Worm (Caenorhabditis elegans) whole organism, L3 larva: ENCODE results near the gene gpc-1.

ENCODE experiments used
- ZK546.5 ChIP-seq: sonication (generic microtip); optimal IDR thresholded peaks from 2 replicates; lab custom pipeline; 2017; ENCODE audit warnings: missing biosample characterization, missing genetic modification characterization
- aly-2 ChIP-seq: fragments of 150-350 bp; optimal IDR thresholded peaks from 2 replicates; lab custom pipeline; 2014; ENCODE audit warnings: missing biosample characterization, missing genetic modification characterization
- ama-1 ChIP-seq: fragments of 150-350 bp; optimal IDR thresholded peaks from 2 replicates; lab custom pipeline; 2018
- ceh-28 ChIP-seq: fragments of 150-350 bp; optimal IDR thresholded peaks from 2 replicates; lab custom pipeline; 2014; ENCODE audit warnings: missing biosample characterization, missing genetic modification reagents, missing genetic modification characterization
- ceh-82 ChIP-seq: fragments of 150-350 bp; optimal IDR thresholded peaks from 2 replicates; lab custom pipeline; 2014; ENCODE audit warnings: missing biosample characterization, missing genetic modification characterization
- ceh-9 ChIP-seq: sonication (generic microtip); optimal IDR thresholded peaks from 2 replicates; lab custom pipeline; 2018; ENCODE audit warnings: missing biosample characterization, missing genetic modification characterization
- daf-12 ChIP-seq: fragments of 150-350 bp; optimal IDR thresholded peaks from 2 replicates; lab custom pipeline; 2014; ENCODE audit warnings: missing biosample characterization, missing genetic modification reagents, missing genetic modification characterization
- egl-27 ChIP-seq: sonication (generic microtip); optimal IDR thresholded peaks from 4 replicates; lab custom pipeline; 2017; ENCODE audit warnings: missing biosample characterization, missing genetic modification reagents, missing genetic modification characterization
- elt-1 ChIP-seq: fragments of 150-350 bp; optimal IDR thresholded peaks from 2 replicates; lab custom pipeline; 2014; ENCODE audit warnings: missing biosample characterization, missing genetic modification characterization
- elt-2 ChIP-seq: sonication (generic microtip); optimal IDR thresholded peaks from 2 replicates; lab custom pipeline; 2016; ENCODE audit warnings: missing genetic modification reagents, mild to moderate bottlenecking, missing genetic modification characterization, missing compliant biosample characterization
- elt-3 ChIP-seq, 3 experiments: fragments of 150-350 bp in 1 of 3; sonication (generic microtip) in 2 of 3; optimal IDR thresholded peaks; 2 replicates in 2 of 3; 4 replicates in 1 of 3; lab custom pipeline; 2014 to 2017; ENCODE audit warnings: missing biosample characterization in 3 of 3, missing genetic modification characterization in 3 of 3
- eor-1 ChIP-seq, 2 experiments: fragments of 150-350 bp; optimal IDR thresholded peaks; 2 replicates each; lab custom pipeline; 2014 to 2018; ENCODE audit warnings: missing biosample characterization in 2 of 2, missing genetic modification characterization in 2 of 2
- fkh-10 ChIP-seq: sonication (generic microtip); optimal IDR thresholded peaks from 2 replicates; lab custom pipeline; 2017; ENCODE audit warnings: missing biosample characterization, missing genetic modification reagents, missing genetic modification characterization
- fos-1 ChIP-seq: fragments of 150-350 bp; optimal IDR thresholded peaks from 2 replicates; lab custom pipeline; 2014; ENCODE audit warnings: missing biosample characterization, missing genetic modification characterization
- hmg-11 ChIP-seq: sonication (generic microtip); optimal IDR thresholded peaks from 2 replicates; lab custom pipeline; 2016; ENCODE audit warnings: missing genetic modification characterization, missing compliant biosample characterization
- lin-15B ChIP-seq: fragments of 150-350 bp; optimal IDR thresholded peaks from 2 replicates; lab custom pipeline; 2014; ENCODE audit warnings: missing biosample characterization, missing genetic modification characterization
- lin-39 ChIP-seq: fragments of 150-350 bp; optimal IDR thresholded peaks from 2 replicates; lab custom pipeline; 2018; ENCODE audit warnings: missing biosample characterization, missing genetic modification reagents, missing genetic modification characterization
- mdl-1 ChIP-seq: fragments of 150-350 bp; optimal IDR thresholded peaks from 2 replicates; lab custom pipeline; 2014; ENCODE audit warnings: missing biosample characterization, missing genetic modification characterization
- mml-1 ChIP-seq: fragments of 150-350 bp; sonication (generic microtip); optimal IDR thresholded peaks from 3 replicates; lab custom pipeline; 2014; ENCODE audit warnings: missing biosample characterization, missing genetic modification characterization
- nfya-1 ChIP-seq: sonication (generic microtip); optimal IDR thresholded peaks from 2 replicates; lab custom pipeline; 2017; ENCODE audit warnings: missing genetic modification characterization, mild to moderate bottlenecking, missing compliant biosample characterization, antibody characterized with exemption, moderate library complexity; ENCODE audit not compliant: insufficient read depth
- nhr-11 ChIP-seq: fragments of 150-350 bp; optimal IDR thresholded peaks from 2 replicates; lab custom pipeline; 2014; ENCODE audit warnings: missing biosample characterization, missing genetic modification characterization
- nhr-12 ChIP-seq: fragments of 150-350 bp; optimal IDR thresholded peaks from 2 replicates; lab custom pipeline; 2014; ENCODE audit warnings: missing biosample characterization, missing genetic modification characterization
- nhr-23 ChIP-seq: fragments of 150-350 bp; optimal IDR thresholded peaks from 2 replicates; lab custom pipeline; 2014; ENCODE audit warnings: missing biosample characterization, missing genetic modification reagents, missing genetic modification characterization
- nhr-237 ChIP-seq: fragments of 150-350 bp; optimal IDR thresholded peaks from 2 replicates; lab custom pipeline; 2014; ENCODE audit warnings: missing biosample characterization, missing genetic modification characterization
- nhr-25 ChIP-seq: sonication (generic microtip); optimal IDR thresholded peaks from 2 replicates; lab custom pipeline; 2017; ENCODE audit warnings: missing biosample characterization, missing genetic modification characterization
- nhr-28 ChIP-seq: fragments of 150-350 bp; optimal IDR thresholded peaks from 2 replicates; lab custom pipeline; 2014; ENCODE audit warnings: missing biosample characterization, missing genetic modification characterization
- nhr-43 ChIP-seq: sonication (generic microtip); optimal IDR thresholded peaks from 2 replicates; lab custom pipeline; 2016; ENCODE audit warnings: mild to moderate bottlenecking, missing genetic modification characterization, missing compliant biosample characterization; ENCODE audit not compliant: poor library complexity, severe bottlenecking
- nhr-76 ChIP-seq: fragments of 150-350 bp; sonication (generic microtip); optimal IDR thresholded peaks from 5 replicates; lab custom pipeline; 2014; ENCODE audit warnings: missing biosample characterization, missing genetic modification characterization
- nhr-77 ChIP-seq: fragments of 150-350 bp; optimal IDR thresholded peaks from 2 replicates; lab custom pipeline; 2014; ENCODE audit warnings: missing biosample characterization, missing genetic modification characterization
- pha-4 ChIP-seq: fragments of 150-350 bp; optimal IDR thresholded peaks from 2 replicates; lab custom pipeline; 2014; ENCODE audit warnings: missing biosample characterization, missing genetic modification reagents, missing genetic modification characterization
- pqm-1 ChIP-seq: fragments of 150-350 bp; optimal IDR thresholded peaks from 2 replicates; lab custom pipeline; 2017; ENCODE audit warnings: missing biosample characterization, missing genetic modification characterization, inconsistent platforms
- sea-2 ChIP-seq: fragments of 150-350 bp; sonication (generic microtip); optimal IDR thresholded peaks from 4 replicates; lab custom pipeline; 2014; ENCODE audit warnings: missing biosample characterization, missing genetic modification reagents, missing genetic modification characterization
- skn-1 ChIP-seq: fragments of 150-350 bp; optimal IDR thresholded peaks from 2 replicates; lab custom pipeline; 2014; ENCODE audit warnings: missing biosample characterization, missing genetic modification characterization
- snpc-4 ChIP-seq: fragments of 150-350 bp; optimal IDR thresholded peaks from 2 replicates; lab custom pipeline; 2014; ENCODE audit warnings: missing biosample characterization, missing genetic modification characterization
- tbx-2 ChIP-seq: sonication (generic microtip); optimal IDR thresholded peaks from 2 replicates; lab custom pipeline; 2016; ENCODE audit warnings: mild to moderate bottlenecking, missing genetic modification characterization, missing compliant biosample characterization
- unc-39 ChIP-seq: sonication (generic microtip); optimal IDR thresholded peaks from 4 replicates; lab custom pipeline; 2017; ENCODE audit warnings: missing biosample characterization, missing genetic modification characterization
- ztf-11 ChIP-seq: fragments of 150-350 bp; optimal IDR thresholded peaks from 2 replicates; lab custom pipeline; 2014; ENCODE audit warnings: missing biosample characterization, missing genetic modification characterization
- ztf-4 ChIP-seq: fragments of 150-350 bp; optimal IDR thresholded peaks from 2 replicates; lab custom pipeline; 2014; ENCODE audit warnings: missing biosample characterization, missing genetic modification characterization

gpc-1 gene

DNA sequence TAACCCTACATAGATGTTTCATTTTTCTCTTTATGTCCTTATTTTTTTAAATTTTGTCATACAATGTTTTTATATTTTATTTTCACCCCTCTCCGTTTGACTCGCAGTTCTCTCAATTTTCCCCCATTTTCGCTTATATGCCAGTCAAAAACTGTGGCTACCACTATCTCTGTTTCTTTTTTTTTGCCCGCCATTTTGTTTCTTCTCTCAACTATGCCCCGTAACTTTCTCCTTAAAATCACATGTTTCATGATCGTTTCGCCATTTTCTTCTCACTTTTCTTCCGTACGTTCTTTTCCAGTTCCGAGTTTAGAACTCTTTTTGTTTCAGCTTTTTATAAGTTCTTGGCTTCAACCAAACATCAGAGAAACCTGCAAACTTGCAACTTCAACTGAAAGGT, 22.7 kb upstream of the gpc-1 start, which contains the start of gene pqn-18:
TSS of gene pqn-18 (plus strand) at position 331 of the 400 bp plus-strand sequence.
- no peak for TF ChIP-seq fos-1 (tag; lab: Kevin White, UChicago)
- TF ChIP-seq pha-4 (tag; lab: Kevin White, UChicago), result peak; percentile 15

DNA sequence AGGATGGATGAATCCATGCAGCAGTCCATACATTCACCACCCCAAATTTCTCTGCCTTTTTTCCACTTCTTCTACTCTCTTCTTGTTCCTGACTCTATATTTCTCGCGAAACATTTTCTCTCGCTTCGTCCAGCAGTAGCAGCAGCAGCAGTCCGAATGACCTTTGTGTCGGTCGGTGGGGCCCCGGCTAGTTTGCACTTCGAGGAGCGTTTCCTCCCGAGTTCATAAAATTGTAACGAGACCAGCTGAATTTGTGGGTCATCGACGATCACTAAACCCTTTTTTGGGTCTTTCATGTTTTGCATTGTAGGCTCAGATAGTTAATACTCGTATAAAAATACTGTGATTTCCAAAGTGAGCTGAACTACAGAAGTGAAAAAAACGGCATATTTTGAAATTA, 19.0 kb upstream of the gpc-1 start:
- TF ChIP-seq nfya-1 (tag; lab: Kevin White, UChicago), result peak; percentile 42
- peak; percentile 1 for TF ChIP-seq hmg-11 (tag; lab: Kevin White, UChicago)
- no peak for TF ChIP-seq skn-1
- peak; percentile 21 for TF ChIP-seq nhr-23
- no peak for TF ChIP-seq eor-1 (tag; optimal IDR thresholded peaks at IDR 0.05; lab: Kevin White, UChicago)
- peak; percentile 6 for TF ChIP-seq nhr-43 (tag; lab: Kevin White, UChicago)
- TF ChIP-seq lin-39 (tag; lab: Kevin White, UChicago), result peak; percentile 27

DNA sequence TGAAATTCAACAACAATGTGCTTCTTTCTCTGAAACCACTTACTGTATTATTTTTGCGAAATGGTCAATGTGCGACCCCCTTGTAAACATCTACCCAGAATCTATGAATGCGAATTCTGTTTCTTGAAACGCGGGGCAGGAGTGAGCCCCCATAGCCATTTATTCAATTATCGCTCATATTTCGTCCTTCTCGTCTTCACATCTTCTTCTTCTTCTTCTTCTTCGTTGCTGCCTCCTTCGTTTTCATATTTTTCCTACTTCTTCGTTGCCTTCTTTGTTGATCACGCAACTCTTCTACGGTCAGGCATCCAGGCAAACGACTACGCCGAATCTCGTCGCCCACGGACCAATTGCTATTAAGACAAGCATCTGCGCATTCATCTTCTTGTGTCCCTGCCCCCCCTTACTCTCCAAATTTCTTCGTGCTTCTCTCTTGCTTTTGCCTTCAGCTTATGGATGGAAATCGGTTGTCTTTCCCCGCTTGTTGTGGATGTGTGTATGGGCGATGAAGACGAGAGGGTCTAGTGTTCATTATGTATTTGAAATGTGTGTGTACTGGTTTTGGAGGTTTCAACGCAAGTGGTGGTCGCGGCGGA, 17.4 kb upstream of the gpc-1 start:
- TF ChIP-seq nhr-25 (no peak), nhr-23 (no peak), nhr-12 (no peak), elt-3 (tag; optimal IDR thresholded peaks at IDR 0.05; lab: Kevin White, UChicago) (no peak), nfya-1 (tag; lab: Kevin White, UChicago) (peak; percentile 15), lin-39 (tag; lab: Kevin White, UChicago) (peak; percentile 85), eor-1 (tag; optimal IDR thresholded peaks at IDR 0.05; lab: Kevin White, UChicago) (no peak), nhr-28 (tag; lab: Kevin White, UChicago) (no peak), nhr-76 (no peak), lin-15B (tag; lab: Kevin White, UChicago) (no peak), ceh-9 (tag; lab: Kevin White, UChicago) (no peak), skn-1 (no peak)

- TF ChIP-seq hmg-11 (tag; lab: Kevin White, UChicago), result no peak
- no peak for TF ChIP-seq nhr-76
- TF ChIP-seq skn-1, result no peak
- no peak for TF ChIP-seq tbx-2 (tag; lab: Kevin White, UChicago)
- TF ChIP-seq fkh-10 (GFP tag; lab: Kevin White, UChicago), result no peak
- no peak for TF ChIP-seq snpc-4
- TF ChIP-seq unc-39 (tag; lab: Kevin White, UChicago), result no peak
- TF ChIP-seq nhr-12, result no peak
- no peak for TF ChIP-seq mml-1 (tag; lab: Kevin White, UChicago)
- peak; percentile 18 for TF ChIP-seq nfya-1 (tag; lab: Kevin White, UChicago)
- no peak for TF ChIP-seq lin-15B (tag; lab: Kevin White, UChicago)
- TF ChIP-seq mdl-1 (tag; lab: Kevin White, UChicago), result no peak
- peak; percentile 58 for TF ChIP-seq nhr-43 (tag; lab: Kevin White, UChicago)
- TF ChIP-seq lin-39 (tag; lab: Kevin White, UChicago), result peak; percentile 19
- TF ChIP-seq sea-2 (GFP tag; lab: Kevin White, UChicago), result no peak
- TF ChIP-seq elt-3 (tag; optimal IDR thresholded peaks at IDR 0.05; lab: Kevin White, UChicago), result no peak
- TF ChIP-seq elt-2, result no peak
- TF ChIP-seq nhr-23, result peak; percentile 15
- TF ChIP-seq ceh-28, result no peak
Observed at ce11 chrX:12899140-12899888, 14.5 kb upstream of the gpc-1 start.

ce11 chrX:12889837-12890449, 5.2 kb upstream of the gpc-1 start:
- TF ChIP-seq elt-1 (tag; lab: Kevin White, UChicago) (no peak), nhr-237 (tag; lab: Kevin White, UChicago) (no peak), mdl-1 (tag; lab: Kevin White, UChicago) (no peak), lin-39 (tag; lab: Kevin White, UChicago) (peak; percentile 51), nhr-43 (tag; lab: Kevin White, UChicago) (peak; percentile 77), nhr-11 (tag; lab: Kevin White, UChicago) (peak; percentile 0), egl-27 (no peak), ztf-4 (tag; lab: Kevin White, UChicago) (peak; percentile 8), skn-1 (no peak), daf-12 (tag; lab: Kevin White, UChicago) (no peak), nhr-77 (no peak), ceh-82 (tag; lab: Kevin White, UChicago) (peak; percentile 60), lin-15B (tag; lab: Kevin White, UChicago) (peak; percentile 24), fos-1 (tag; lab: Kevin White, UChicago) (no peak), ZK546.5 (tag; lab: Kevin White, UChicago) (no peak), pha-4 (tag; lab: Kevin White, UChicago) (peak; percentile 57), ztf-11 (tag; lab: Kevin White, UChicago) (no peak), nhr-76 (no peak), aly-2 (tag; lab: Kevin White, UChicago) (no peak), snpc-4 (peak; percentile 28), ama-1 (lab: Kevin White, UChicago) (no peak), nhr-25 (no peak), nhr-12 (no peak), ceh-28 (peak; percentile 35), pqm-1 (tag; lab: Kevin White, UChicago) (no peak), tbx-2 (tag; lab: Kevin White, UChicago) (peak; percentile 63), unc-39 (tag; lab: Kevin White, UChicago) (no peak), hmg-11 (tag; lab: Kevin White, UChicago) (peak; percentile 70), elt-2 (peak; percentile 38), fkh-10 (GFP tag; lab: Kevin White, UChicago) (no peak)
